Fruit fly (Drosophila melanogaster) whole organism, embryonic: ENCODE measurements around the gene Pex3.

Experiments used
- CG10267 ChIP-seq: fragments of 200-800 bp; sonication (Bioruptor generic); optimal IDR thresholded peaks from 2 replicates; lab custom pipeline; 2018; ENCODE audit warnings: missing biosample characterization, mild to moderate bottlenecking, missing genetic modification characterization, moderate library complexity
- CG11560 ChIP-seq: fragments of 200-800 bp; sonication (Bioruptor generic); IDR thresholded peaks from 3 replicates; pipeline ENCODE4 v1.3.6; 2022; ENCODE audit warnings: missing biosample characterization, missing genetic modification characterization
- CG11696 ChIP-seq: fragments of 200-800 bp; sonication (Bioruptor generic); IDR thresholded peaks from 2 replicates; pipeline ENCODE4 v1.3.6; 2022; ENCODE audit warnings: missing biosample characterization, missing genetic modification characterization
- CG12299 ChIP-seq: fragments of 200-800 bp; sonication (Bioruptor generic); optimal IDR thresholded peaks from 2 replicates; lab custom pipeline; 2018; ENCODE audit warnings: missing biosample characterization, mild to moderate bottlenecking, missing genetic modification characterization
- CG1233 ChIP-seq: fragments of 200-800 bp; sonication (Bioruptor generic); optimal IDR thresholded peaks from 4 replicates; lab custom pipeline; 2018; ENCODE audit warnings: missing biosample characterization, mild to moderate bottlenecking, missing genetic modification characterization
- CG12659 ChIP-seq: fragments of 200-800 bp; sonication (Bioruptor generic); optimal IDR thresholded peaks from 3 replicates; lab custom pipeline; 2017; ENCODE audit warnings: mild to moderate bottlenecking, missing biosample characterization, missing genetic modification reagents, missing genetic modification characterization
- CG12744 ChIP-seq: fragments of 200-800 bp; sonication (Bioruptor generic); optimal IDR thresholded peaks from 2 replicates; lab custom pipeline; 2016; ENCODE audit warnings: missing biosample characterization, missing genetic modification characterization
- CG12942 ChIP-seq: fragments of 200-800 bp; sonication (Bioruptor generic); optimal IDR thresholded peaks from 3 replicates; lab custom pipeline; 2016; ENCODE audit warnings: missing biosample characterization, missing genetic modification characterization
- CG14050 ChIP-seq: fragments of 200-800 bp; sonication (Bioruptor generic); IDR thresholded peaks from 3 replicates; pipeline ENCODE4 v1.3.6; 2022; ENCODE audit warnings: missing biosample characterization, missing genetic modification characterization
- CG1603 ChIP-seq: fragments of 200-800 bp; sonication (Bioruptor generic); optimal IDR thresholded peaks from 2 replicates; lab custom pipeline; 2019; ENCODE audit warnings: missing biosample characterization, mild to moderate bottlenecking, missing genetic modification characterization, moderate library complexity
- CG1647 ChIP-seq: fragments of 200-800 bp; sonication (Bioruptor generic); optimal IDR thresholded peaks from 3 replicates; lab custom pipeline; 2016; ENCODE audit warnings: missing biosample characterization, missing genetic modification characterization
- CG17328 ChIP-seq: fragments of 200-800 bp; sonication (Bioruptor generic); IDR thresholded peaks from 2 replicates; pipeline ENCODE4 v1.3.6; 2022; ENCODE audit warnings: missing biosample characterization, missing genetic modification characterization
- CG17568 ChIP-seq: fragments of 200-800 bp; sonication (Bioruptor generic); optimal IDR thresholded peaks from 2 replicates; lab custom pipeline; 2018; ENCODE audit warnings: missing biosample characterization, mild to moderate bottlenecking, missing genetic modification characterization, moderate library complexity
- CG32532 ChIP-seq: fragments of 200-800 bp; sonication (Bioruptor generic); IDR thresholded peaks from 2 replicates; pipeline ENCODE4 v1.3.6; 2022; ENCODE audit warnings: missing biosample characterization, missing genetic modification characterization
- CG32772 ChIP-seq: fragments of 200-800 bp; sonication (Bioruptor generic); IDR thresholded peaks from 2 replicates; pipeline ENCODE4 v1.3.6; 2022; ENCODE audit warnings: missing biosample characterization, missing genetic modification characterization
- CG3838 ChIP-seq: fragments of 200-800 bp; sonication (Bioruptor generic); optimal IDR thresholded peaks from 3 replicates; lab custom pipeline; 2016; ENCODE audit warnings: missing biosample characterization, missing genetic modification characterization
- CG4707 ChIP-seq: fragments of 200-800 bp; sonication (Bioruptor generic); optimal IDR thresholded peaks from 2 replicates; lab custom pipeline; 2018; ENCODE audit warnings: missing biosample characterization, mild to moderate bottlenecking, missing genetic modification characterization, moderate library complexity
- CG6254 ChIP-seq: fragments of 200-800 bp; sonication (Bioruptor generic); optimal IDR thresholded peaks from 3 replicates; lab custom pipeline; 2017; ENCODE audit warnings: mild to moderate bottlenecking, missing biosample characterization, missing genetic modification reagents, missing genetic modification characterization
- CG6654 ChIP-seq: fragments of 200-800 bp; sonication (Bioruptor generic); optimal IDR thresholded peaks from 2 replicates; lab custom pipeline; 2017; ENCODE audit warnings: missing biosample characterization, mild to moderate bottlenecking, missing genetic modification characterization
- CG6791 ChIP-seq: fragments of 200-800 bp; sonication (Bioruptor generic); IDR thresholded peaks from 3 replicates; pipeline ENCODE4 v1.3.6; 2022; ENCODE audit warnings: missing biosample characterization, missing genetic modification characterization; ENCODE audit not compliant: partially characterized antibody
- CG8290 ChIP-seq, 3 experiments: fragments of 200-800 bp; sonication (Bioruptor generic); optimal IDR thresholded peaks; 2 replicates each; lab custom pipeline; 2016 to 2019; ENCODE audit warnings: missing biosample characterization in 3 of 3, missing genetic modification characterization in 3 of 3, mild to moderate bottlenecking in 2 of 3, moderate library complexity in 1 of 3
- CG9932 ChIP-seq: fragments of 200-800 bp; sonication (Bioruptor generic); IDR thresholded peaks from 2 replicates; pipeline ENCODE4 v1.3.6; 2022; ENCODE audit warnings: missing biosample characterization, missing genetic modification characterization
- Dbx ChIP-seq: fragments of 200-800 bp; sonication (Bioruptor generic); IDR thresholded peaks from 3 replicates; pipeline ENCODE4 v1.3.6; 2022; ENCODE audit warnings: missing biosample characterization, missing genetic modification characterization
- Dek ChIP-seq: fragments of 200-800 bp; sonication (Bioruptor generic); optimal IDR thresholded peaks from 3 replicates; lab custom pipeline; 2019; ENCODE audit warnings: missing biosample characterization, mild to moderate bottlenecking, missing genetic modification characterization, moderate library complexity
- Drgx ChIP-seq: fragments of 200-800 bp; sonication (Bioruptor generic); IDR thresholded peaks from 2 replicates; pipeline ENCODE4 v1.3.6; 2022; ENCODE audit warnings: missing biosample characterization, missing genetic modification characterization
- Fer1 ChIP-seq: fragments of 200-800 bp; sonication (Bioruptor generic); optimal IDR thresholded peaks from 2 replicates; lab custom pipeline; 2017; ENCODE audit warnings: missing biosample characterization, mild to moderate bottlenecking, missing genetic modification characterization
- Hey ChIP-seq: fragments of 200-800 bp; sonication (Bioruptor generic); optimal IDR thresholded peaks from 3 replicates; lab custom pipeline; 2018; ENCODE audit warnings: missing biosample characterization, mild to moderate bottlenecking, missing genetic modification characterization
- MBD-R2 ChIP-seq: fragments of 200-800 bp; sonication (Bioruptor generic); IDR thresholded peaks from 2 replicates; pipeline ENCODE4 v1.3.6; 2022; ENCODE audit warnings: missing biosample characterization, missing genetic modification characterization
- Med ChIP-seq: fragments of 200-800 bp; sonication (Bioruptor generic); peaks from one replicate; lab custom pipeline; 2016; ENCODE audit warnings: missing biosample characterization, missing genetic modification characterization, mild to moderate bottlenecking, inconsistent platforms, moderate library complexity
- NC2β ChIP-seq: fragments of 200-800 bp; sonication (Bioruptor generic); optimal IDR thresholded peaks from 2 replicates; lab custom pipeline; 2016; ENCODE audit warnings: missing biosample characterization, missing genetic modification characterization
- Oli ChIP-seq: fragments of 200-800 bp; sonication (Bioruptor generic); optimal IDR thresholded peaks from 2 replicates; lab custom pipeline; 2018; ENCODE audit warnings: missing biosample characterization, mild to moderate bottlenecking, missing genetic modification characterization, moderate library complexity
- Ravus ChIP-seq: fragments of 200-800 bp; sonication (Bioruptor generic); IDR thresholded peaks from 2 replicates; pipeline ENCODE4 v1.3.6; 2022; ENCODE audit warnings: missing biosample characterization, missing genetic modification characterization
- Sox100B ChIP-seq: fragments of 200-800 bp; sonication (Bioruptor generic); optimal IDR thresholded peaks from 3 replicates; lab custom pipeline; 2018; ENCODE audit warnings: missing biosample characterization, mild to moderate bottlenecking, missing genetic modification characterization
- ac ChIP-seq: fragments of 200-800 bp; sonication (Bioruptor generic); optimal IDR thresholded peaks from 3 replicates; lab custom pipeline; 2017; ENCODE audit warnings: missing biosample characterization, mild to moderate bottlenecking, missing genetic modification characterization
- aop ChIP-seq: fragments of 200-800 bp; sonication (Bioruptor generic); IDR thresholded peaks from 2 replicates; pipeline ENCODE4 v1.3.6; 2022; ENCODE audit warnings: missing biosample characterization, missing genetic modification characterization
- ase ChIP-seq: fragments of 200-800 bp; sonication (Bioruptor generic); IDR thresholded peaks from 3 replicates; pipeline ENCODE4 v1.3.6; 2022; ENCODE audit warnings: missing biosample characterization, missing genetic modification characterization
- chinmo ChIP-seq: fragments of 200-800 bp; sonication (Bioruptor generic); IDR thresholded peaks from 4 replicates; pipeline ENCODE4 v1.3.6; 2022; ENCODE audit warnings: missing biosample characterization, missing genetic modification characterization; ENCODE audit not compliant: partially characterized antibody
- ci ChIP-seq: fragments of 200-800 bp; sonication (Bioruptor generic); IDR thresholded peaks from 3 replicates; pipeline ENCODE4 v1.3.6; 2022; ENCODE audit warnings: missing biosample characterization, missing genetic modification characterization
- grn ChIP-seq: fragments of 200-800 bp; sonication (Bioruptor generic); optimal IDR thresholded peaks from 3 replicates; lab custom pipeline; 2017; ENCODE audit warnings: missing biosample characterization, missing genetic modification characterization
- jing ChIP-seq: fragments of 200-800 bp; sonication (Bioruptor generic); optimal IDR thresholded peaks from 2 replicates; lab custom pipeline; 2018; ENCODE audit warnings: missing biosample characterization, mild to moderate bottlenecking, missing genetic modification characterization
- nerfin-1 ChIP-seq: fragments of 200-800 bp; sonication (Bioruptor generic); optimal IDR thresholded peaks from 3 replicates; lab custom pipeline; 2019; ENCODE audit warnings: missing biosample characterization, mild to moderate bottlenecking, missing genetic modification characterization, moderate library complexity
- pb ChIP-seq: fragments of 200-800 bp; sonication (Bioruptor generic); optimal IDR thresholded peaks from 3 replicates; lab custom pipeline; 2016; ENCODE audit warnings: missing biosample characterization, missing genetic modification characterization
- phol ChIP-seq: fragments of 200-800 bp; sonication (Bioruptor generic); optimal IDR thresholded peaks from 3 replicates; lab custom pipeline; 2018; ENCODE audit warnings: missing biosample characterization, mild to moderate bottlenecking, missing genetic modification characterization, moderate library complexity
- sisA ChIP-seq: fragments of 200-800 bp; sonication (Bioruptor generic); IDR thresholded peaks from 2 replicates; pipeline ENCODE4 v1.3.6; 2022; ENCODE audit warnings: missing biosample characterization, missing genetic modification characterization
- ttk ChIP-seq: fragments of 200-800 bp; sonication (Bioruptor generic); IDR thresholded peaks from 2 replicates; pipeline ENCODE4 v2.1.2; 2022; ENCODE audit warnings: missing biosample characterization, missing genetic modification characterization
- wek ChIP-seq: fragments of 200-800 bp; sonication (Bioruptor generic); optimal IDR thresholded peaks from 3 replicates; lab custom pipeline; 2018; ENCODE audit warnings: missing biosample characterization, mild to moderate bottlenecking, missing genetic modification characterization, moderate library complexity
- zen2 ChIP-seq: fragments of 200-800 bp; sonication (Bioruptor generic); IDR thresholded peaks from 3 replicates; pipeline ENCODE4 v1.3.6; 2022; ENCODE audit warnings: missing biosample characterization, missing genetic modification characterization; ENCODE audit not compliant: partially characterized antibody

The Pex3 gene

dm6 chr3L:15136659-15137572 lies 7.2 kb upstream of the Pex3 start, which contains the start of gene CG12316 (continued):
- TF ChIP-seq phol (tag; lab: Kevin White, UChicago) (peak; percentile 91), jing (peak; percentile 77), Dek (tag; lab: Kevin White, UChicago) (peak; percentile 77), CG10267 (peak; percentile 95), CG8290 (GFP tag; optimal IDR thresholded peaks at IDR 0.05; lab: Kevin White, UChicago) (peak; percentile 80), CG8290 (tag; optimal IDR thresholded peaks at IDR 0.05; lab: Kevin White, UChicago) (peak in 1 of 2 experiments; percentile 85), zen2 (GFP tag; lab: Robert Waterston, UW) (peak; percentile 74; the same call in 2 of the 3 replicates), Med (GFP tag; lab: Kevin White, UChicago) (peak; percentile 99), CG1647 (GFP tag; lab: Kevin White, UChicago) (peak; percentile 83), CG6254 (peak; percentile 90), CG12299 (peak; percentile 94), CG3838 (GFP tag; lab: Kevin White, UChicago) (peak; percentile 61), Drgx (GFP tag; lab: Robert Waterston, UW) (peak; percentile 90), CG1233 (GFP tag; lab: Kevin White, UChicago) (peak; percentile 91), CG1603 (peak; percentile 90), CG32772 (GFP tag; lab: Robert Waterston, UW) (no peak; the same call in none of the 2 replicates), NC2β (GFP tag; lab: Kevin White, UChicago) (peak; percentile 83), ci (GFP tag; lab: Robert Waterston, UW) (peak; percentile 93), Fer1 (GFP tag; lab: Kevin White, UChicago) (peak; percentile 96), ac (GFP tag; lab: Kevin White, UChicago) (peak; percentile 90), Dbx (GFP tag; lab: Robert Waterston, UW) (peak; percentile 79), CG11560 (tag; lab: Robert Waterston, UW) (peak; percentile 65; the same call in 2 of the 3 replicates), CG32532 (GFP tag; lab: Robert Waterston, UW) (peak; percentile 73), Hey (tag; lab: Kevin White, UChicago) (peak; percentile 75), grn (GFP tag; lab: Kevin White, UChicago) (peak; percentile 59), CG12659 (GFP tag; lab: Kevin White, UChicago) (peak; percentile 92), aop (0 out of 2 replicates have a peak, but pooled peaks have one; percentile 51), Ravus (GFP tag; lab: Robert Waterston, UW) (peak; percentile 42; the same call in 1 of the 2 replicates), CG12942 (GFP tag; lab: Kevin White, UChicago) (peak; percentile 81), CG6654 (GFP tag; lab: Kevin White, UChicago) (peak; percentile 74), Sox100B (GFP tag; lab: Kevin White, UChicago) (peak; percentile 91), CG6791 (peak; percentile 78), wek (peak; percentile 86), CG11696 (peak; percentile 45), MBD-R2 (GFP tag; lab: Robert Waterston, UW) (peak; percentile 61), CG4707 (GFP tag; lab: Kevin White, UChicago) (peak; percentile 88), chinmo (GFP tag; lab: Robert Waterston, UW) (0 out of 4 replicates have a peak, but pooled peaks have one; percentile 42), CG17568 (GFP tag; lab: Kevin White, UChicago) (no peak), nerfin-1 (tag; lab: Kevin White, UChicago) (peak; percentile 93), CG17328 (GFP tag; lab: Robert Waterston, UW) (peak; percentile 84), CG9932 (peak; percentile 81), CG14050 (GFP tag; lab: Robert Waterston, UW) (peak; percentile 79), pb (peak; percentile 94), Oli (tag; lab: Kevin White, UChicago) (peak; percentile 91), sisA (GFP tag; lab: Robert Waterston, UW) (peak; percentile 74), ttk (GFP tag; lab: Robert Waterston, UW) (peak; percentile 73), CG12744 (GFP tag; lab: Kevin White, UChicago) (peak; percentile 87), ase (GFP tag; lab: Robert Waterston, UW) (peak; percentile 43; the same call in 2 of the 3 replicates)
